Worm (Caenorhabditis elegans) whole organism, late embryonic: ENCODE results near the gene Y76B12C.4.

Experiments
- K02D7.2 ChIP-seq: sonication (generic microtip); optimal IDR thresholded peaks from 2 replicates; lab custom pipeline; 2017; ENCODE audit warnings: mild to moderate bottlenecking, missing genetic modification characterization, missing compliant biosample characterization
- K09A11.1 ChIP-seq: sonication (generic microtip); optimal IDR thresholded peaks from 2 replicates; lab custom pipeline; 2017; ENCODE audit warnings: antibody characterized with exemption, mild to moderate bottlenecking, missing genetic modification characterization, missing compliant biosample characterization; ENCODE audit not compliant: insufficient read depth
- ceh-14 ChIP-seq: sonication (generic microtip); optimal IDR thresholded peaks from 2 replicates; lab custom pipeline; 2016; ENCODE audit warnings: missing genotype, missing genetic modification characterization, missing compliant biosample characterization
- ceh-19 ChIP-seq: fragments of 200-800 bp; sonication (Bioruptor generic); optimal IDR thresholded peaks from 2 replicates; lab custom pipeline; 2018; ENCODE audit warnings: mild to moderate bottlenecking, missing genetic modification characterization, missing compliant biosample characterization
- ceh-2 ChIP-seq: sonication (generic microtip); optimal IDR thresholded peaks from 2 replicates; lab custom pipeline; 2016; ENCODE audit warnings: missing genotype, missing genetic modification characterization, missing compliant biosample characterization
- ceh-22 ChIP-seq: sonication (generic microtip); optimal IDR thresholded peaks from 2 replicates; lab custom pipeline; 2017; ENCODE audit warnings: missing biosample characterization, missing genetic modification characterization
- ceh-30 ChIP-seq: fragments of 150-350 bp; optimal IDR thresholded peaks from 2 replicates; lab custom pipeline; 2014; ENCODE audit warnings: missing biosample characterization, missing genetic modification characterization
- ceh-31 ChIP-seq: sonication (generic microtip); optimal IDR thresholded peaks from 2 replicates; lab custom pipeline; 2016; ENCODE audit warnings: missing genetic modification characterization, missing compliant biosample characterization
- ceh-34 ChIP-seq: sonication (generic microtip); optimal IDR thresholded peaks from 2 replicates; lab custom pipeline; 2016; ENCODE audit warnings: mild to moderate bottlenecking, missing genetic modification characterization, missing compliant biosample characterization
- ceh-48 ChIP-seq: sonication (generic microtip); optimal IDR thresholded peaks from 2 replicates; lab custom pipeline; 2016; ENCODE audit warnings: missing genetic modification characterization, inconsistent platforms, missing compliant biosample characterization
- ceh-9 ChIP-seq: sonication (generic microtip); optimal IDR thresholded peaks from 2 replicates; lab custom pipeline; 2016; ENCODE audit warnings: mild to moderate bottlenecking, missing genetic modification characterization, inconsistent platforms, missing compliant biosample characterization
- che-1 ChIP-seq: sonication (generic microtip); optimal IDR thresholded peaks from 2 replicates; lab custom pipeline; 2016; ENCODE audit warnings: mild to moderate bottlenecking, missing genetic modification characterization, missing compliant biosample characterization
- fax-1 ChIP-seq: sonication (generic microtip); optimal IDR thresholded peaks from 2 replicates; lab custom pipeline; 2016; ENCODE audit warnings: missing genotype, missing genetic modification characterization, missing compliant biosample characterization
- fkh-10 ChIP-seq: fragments of 150-350 bp; optimal IDR thresholded peaks from 2 replicates; lab custom pipeline; 2014; ENCODE audit warnings: missing biosample characterization, missing genetic modification reagents, missing genetic modification characterization
- gmeb-2 ChIP-seq: sonication (generic microtip); optimal IDR thresholded peaks from 2 replicates; lab custom pipeline; 2016; ENCODE audit warnings: missing genetic modification characterization, inconsistent platforms, missing compliant biosample characterization
- hlh-15 ChIP-seq: sonication (generic microtip); optimal IDR thresholded peaks from 2 replicates; lab custom pipeline; 2016; ENCODE audit warnings: missing genetic modification characterization, missing compliant biosample characterization
- hlh-8 ChIP-seq: sonication (generic microtip); optimal IDR thresholded peaks from 2 replicates; lab custom pipeline; 2016; ENCODE audit warnings: missing genotype, missing genetic modification characterization, missing compliant biosample characterization
- lim-6 ChIP-seq: sonication (generic microtip); optimal IDR thresholded peaks from 2 replicates; lab custom pipeline; 2016; ENCODE audit warnings: missing genetic modification characterization, missing compliant biosample characterization
- lin-11 ChIP-seq: fragments of 200-800 bp; sonication (Bioruptor generic); optimal IDR thresholded peaks from 2 replicates; lab custom pipeline; 2018; ENCODE audit warnings: mild to moderate bottlenecking, missing genetic modification characterization, missing compliant biosample characterization
- madf-2 ChIP-seq: sonication (generic microtip); optimal IDR thresholded peaks from 2 replicates; lab custom pipeline; 2017; ENCODE audit warnings: missing genetic modification characterization, missing compliant biosample characterization
- pag-3 ChIP-seq: sonication (generic microtip); optimal IDR thresholded peaks from 2 replicates; lab custom pipeline; 2016; ENCODE audit warnings: missing compliant biosample characterization, missing genetic modification characterization, borderline replicate concordance
- pha-4 ChIP-seq: fragments of 150-350 bp; optimal IDR thresholded peaks from 2 replicates; lab custom pipeline; 2018; ENCODE audit warnings: missing biosample characterization, missing genetic modification reagents, missing genetic modification characterization
- pros-1 ChIP-seq: fragments of 150-350 bp; optimal IDR thresholded peaks from 2 replicates; lab custom pipeline; 2014; ENCODE audit warnings: missing biosample characterization, missing genetic modification reagents, missing genetic modification characterization
- rnt-1 ChIP-seq: sonication (generic microtip); optimal IDR thresholded peaks from 2 replicates; lab custom pipeline; 2016; ENCODE audit warnings: missing genetic modification characterization, missing compliant biosample characterization
- sdc-2 ChIP-seq: sonication (generic microtip); optimal IDR thresholded peaks from 2 replicates; lab custom pipeline; 2016; ENCODE audit warnings: missing genotype, missing genetic modification characterization, missing compliant biosample characterization
- sox-4 ChIP-seq: sonication (generic microtip); optimal IDR thresholded peaks from 2 replicates; lab custom pipeline; 2017; ENCODE audit warnings: mild to moderate bottlenecking, missing genetic modification characterization, inconsistent platforms, missing compliant biosample characterization
- tbx-7 ChIP-seq: sonication (generic microtip); optimal IDR thresholded peaks from 2 replicates; lab custom pipeline; 2016; ENCODE audit warnings: missing genotype, missing genetic modification characterization, missing compliant biosample characterization
- unc-3 ChIP-seq, 2 experiments: fragments of 200-800 bp in 1 of 2; sonication (Bioruptor generic) in 1 of 2; sonication (generic microtip) in 1 of 2; conservative IDR thresholded peaks in 1 of 2; optimal IDR thresholded peaks in 1 of 2; 2 replicates each; pipeline versions ENCODE4 v1.3.6 to Lab custom; 2016 to 2022; ENCODE audit warnings: missing compliant biosample characterization in 2 of 2, missing genetic modification characterization in 2 of 2, missing genetic modification reagents in 1 of 2
- unc-86 ChIP-seq: sonication (generic microtip); optimal IDR thresholded peaks from 2 replicates; lab custom pipeline; 2016; ENCODE audit warnings: missing genetic modification characterization, missing compliant biosample characterization
- zip-5 ChIP-seq: sonication (generic microtip); optimal IDR thresholded peaks from 2 replicates; lab custom pipeline; 2016; ENCODE audit warnings: missing genetic modification characterization, missing compliant biosample characterization
- ztf-16 ChIP-seq: sonication (generic microtip); optimal IDR thresholded peaks from 2 replicates; lab custom pipeline; 2017; ENCODE audit warnings: missing genetic modification characterization, missing compliant biosample characterization

The Y76B12C.4 gene

DNA sequence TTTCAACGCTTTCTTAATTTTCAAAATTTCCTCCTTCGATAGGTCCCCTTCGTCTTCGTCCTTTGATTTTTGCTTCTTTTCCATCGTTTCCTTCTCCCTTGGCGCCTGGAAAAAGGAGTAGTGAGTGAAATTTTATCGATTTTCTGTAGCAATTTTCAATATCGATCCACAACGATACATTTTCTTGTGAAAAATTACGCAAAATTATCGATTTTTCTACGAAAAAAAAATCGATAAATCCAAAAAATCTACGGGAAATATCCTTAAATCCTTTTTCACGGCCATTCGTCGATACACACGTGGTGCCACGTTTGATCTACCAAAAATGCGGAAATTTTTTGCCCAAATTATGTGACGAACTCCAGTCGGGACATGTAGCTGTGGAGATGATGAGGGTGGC lies 1.1 kb downstream of the Y76B12C.4 start:
- TF ChIP-seq madf-2 (tag; lab: Kevin White, UChicago) (no peak), unc-86 (tag; lab: Kevin White, UChicago) (no peak), lim-6 (no peak), hlh-8 (tag; lab: Kevin White, UChicago) (no peak)

DNA sequence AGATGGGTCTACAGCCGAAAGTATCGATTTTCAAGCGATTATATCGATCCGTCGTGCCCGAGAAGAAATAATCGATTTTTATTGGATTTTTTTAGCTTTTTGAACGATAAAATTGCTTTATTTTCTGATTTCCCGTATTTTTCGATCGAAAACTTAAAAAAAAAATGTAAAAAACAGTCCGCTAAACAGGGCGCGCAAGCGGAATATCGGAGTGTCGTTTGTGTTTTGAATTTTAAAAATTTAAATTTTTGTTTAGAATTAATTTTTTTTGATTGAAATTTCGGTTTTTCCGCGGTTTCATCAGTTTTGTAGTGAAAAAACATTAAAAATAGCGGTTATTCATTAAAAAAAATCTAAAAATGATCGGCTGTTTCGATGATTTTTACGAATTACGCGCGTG lies 2.0 kb downstream of the Y76B12C.4 start:
- no peak for TF ChIP-seq lin-11 (tag; lab: Kevin White, UChicago)
- TF ChIP-seq, all 69 proteins: peak for 0

DNA sequence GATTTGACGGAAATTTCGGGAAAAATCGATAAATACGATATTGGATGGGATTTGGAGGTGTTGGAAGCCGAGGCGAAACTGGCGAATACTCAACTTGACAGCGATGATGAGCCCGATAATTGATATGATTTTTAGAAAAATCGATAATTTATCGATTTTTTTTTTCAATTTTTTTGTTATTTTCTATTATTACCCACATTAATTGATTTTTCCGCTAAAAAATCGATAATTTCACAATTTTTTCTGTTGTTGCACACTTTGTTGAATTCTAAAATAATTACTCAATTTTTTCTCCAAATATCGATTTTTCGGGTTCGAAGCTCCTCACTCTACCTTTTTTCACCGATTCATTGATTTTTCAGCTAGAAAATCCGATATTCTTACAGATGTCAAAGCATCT lies 2.8 kb downstream of the Y76B12C.4 start, which contains the start of gene Y48A5A.3:
Gene Y48A5A.3 (plus strand): TSS at position 385 of the 400 bp plus-strand sequence.
- no peak for TF ChIP-seq pha-4 (tag; lab: Kevin White, UChicago)
- TF ChIP-seq fax-1 (tag; lab: Kevin White, UChicago), result no peak
- TF ChIP-seq ceh-48 (tag; lab: Kevin White, UChicago), result peak; percentile 20
- TF ChIP-seq, all 69 proteins: peak for 1

DNA sequence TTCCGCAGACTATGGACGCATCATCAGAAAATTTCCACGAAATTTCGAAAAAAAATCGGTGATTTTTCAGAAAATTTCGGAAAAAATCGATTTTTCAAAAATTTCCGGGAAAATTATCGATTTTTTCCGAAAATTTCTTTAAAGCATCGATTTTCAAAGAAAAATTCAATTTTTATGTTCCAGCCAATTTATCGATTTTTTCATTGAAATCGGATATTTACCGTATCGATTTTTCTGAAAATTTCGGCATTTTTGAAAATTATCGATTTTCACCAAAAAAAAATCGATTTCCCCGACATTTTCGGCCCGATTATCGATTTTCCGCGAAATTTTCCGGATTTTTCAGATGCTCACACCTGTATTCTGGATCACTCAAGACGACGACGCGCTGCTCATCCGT lies 7.0 kb downstream of the Y76B12C.4 start, which contains the start of gene Y48A5A.1:
Gene Y48A5A.1 (plus strand): TSS at position 347 of the 400 bp plus-strand sequence.
- peak; percentile 27 for TF ChIP-seq ceh-48 (tag; lab: Kevin White, UChicago)
- no peak for TF ChIP-seq ceh-31
- no peak for TF ChIP-seq ceh-9 (tag; lab: Kevin White, UChicago)

DNA sequence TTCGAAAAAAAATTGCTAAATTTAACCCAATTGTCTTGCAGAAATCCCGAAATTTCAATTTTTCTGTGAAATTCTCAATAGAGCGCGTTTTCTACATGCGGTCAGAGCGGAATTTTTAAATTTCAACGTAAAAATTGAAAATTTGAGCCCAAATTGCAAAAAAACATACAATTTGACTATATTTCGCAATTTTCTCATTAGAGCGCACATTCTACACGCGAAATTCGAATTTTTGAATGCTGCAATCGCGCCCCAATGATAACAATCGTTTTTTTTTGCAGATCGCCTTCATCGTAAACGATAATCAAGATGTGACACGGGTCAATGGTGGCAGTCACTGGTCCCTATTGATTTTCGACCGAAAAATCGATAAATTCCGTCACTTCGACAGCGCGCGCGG lies 8.1 kb downstream of the Y76B12C.4 start:
- TF ChIP-seq lim-6 (no peak), hlh-15 (no peak), che-1 (tag; lab: Kevin White, UChicago) (no peak), sox-4 (tag; lab: Kevin White, UChicago) (no peak), pros-1 (no peak), unc-3 (GFP tag; conservative IDR thresholded peaks at IDR 0.05; lab: Robert Waterston, UW) (no peak), unc-3 (tag; optimal IDR thresholded peaks at IDR 0.05; lab: Kevin White, UChicago) (no peak), gmeb-2 (tag; lab: Kevin White, UChicago) (no peak), ceh-22 (tag; lab: Kevin White, UChicago) (no peak), ztf-16 (tag; lab: Kevin White, UChicago) (no peak)

DNA sequence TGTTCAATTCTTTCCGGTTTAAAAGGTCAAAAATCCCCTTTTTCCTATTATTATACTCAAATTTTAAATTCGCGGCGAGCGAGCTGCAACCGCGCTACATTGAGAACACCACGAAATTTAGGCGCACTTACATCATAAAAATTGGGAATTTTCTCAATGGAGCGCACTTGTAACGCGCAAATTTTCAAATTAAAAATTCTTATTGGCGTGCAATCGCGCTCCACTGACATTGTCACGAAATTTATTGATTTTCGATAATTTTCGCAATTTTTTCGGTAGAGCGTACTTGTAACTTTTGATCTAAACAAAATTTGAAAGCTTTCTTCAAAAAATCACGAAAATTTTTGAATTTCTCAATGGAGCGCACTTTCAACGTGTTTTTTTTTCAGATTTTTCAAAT lies 8.9 kb downstream of the Y76B12C.4 start, which contains the start of gene ulp-3:
Gene ulp-3 (plus strand): TSS at position 388 of the 400 bp plus-strand sequence.
- no peak for TF ChIP-seq K09A11.1
- no peak for TF ChIP-seq ceh-14
- TF ChIP-seq ceh-34 (tag; lab: Kevin White, UChicago), result no peak
- TF ChIP-seq pag-3 (tag; lab: Kevin White, UChicago), result no peak
- TF ChIP-seq unc-86 (tag; lab: Kevin White, UChicago), result no peak
- TF ChIP-seq K02D7.2, result no peak
- TF ChIP-seq ceh-2, result no peak
- TF ChIP-seq ceh-30, result no peak
- TF ChIP-seq ceh-22 (tag; lab: Kevin White, UChicago), result no peak
- no peak for TF ChIP-seq pha-4 (tag; lab: Kevin White, UChicago)
- TF ChIP-seq tbx-7, result no peak
- TF ChIP-seq hlh-15, result no peak
- TF ChIP-seq ceh-19 (GFP tag; lab: Kevin White, UChicago), result no peak

DNA sequence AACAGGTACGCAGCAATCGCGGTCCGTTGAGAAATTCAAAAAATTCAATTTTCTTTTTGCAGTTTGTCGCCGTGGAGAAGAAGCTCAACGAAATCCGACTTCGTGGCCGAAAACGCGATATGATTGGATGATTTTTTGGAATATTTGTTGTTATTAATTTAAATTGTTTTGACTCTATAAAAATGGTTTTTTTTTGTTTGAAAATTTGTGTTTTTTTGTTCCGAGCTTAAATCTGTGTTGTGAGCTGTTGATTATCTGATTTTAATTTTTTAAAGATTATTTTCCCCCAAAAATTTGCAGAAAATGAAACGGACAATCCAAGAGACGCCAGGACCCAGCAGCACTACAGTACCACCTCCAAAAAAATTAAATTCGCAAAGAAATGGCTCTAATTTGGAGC lies 12.6 kb downstream of the Y76B12C.4 start, which contains the start of gene tdpo-1:
Gene tdpo-1 (plus strand): TSS at position 301 of the 400 bp plus-strand sequence.
- TF ChIP-seq ceh-30 (no peak), rnt-1 (tag; lab: Kevin White, UChicago) (no peak)

DNA sequence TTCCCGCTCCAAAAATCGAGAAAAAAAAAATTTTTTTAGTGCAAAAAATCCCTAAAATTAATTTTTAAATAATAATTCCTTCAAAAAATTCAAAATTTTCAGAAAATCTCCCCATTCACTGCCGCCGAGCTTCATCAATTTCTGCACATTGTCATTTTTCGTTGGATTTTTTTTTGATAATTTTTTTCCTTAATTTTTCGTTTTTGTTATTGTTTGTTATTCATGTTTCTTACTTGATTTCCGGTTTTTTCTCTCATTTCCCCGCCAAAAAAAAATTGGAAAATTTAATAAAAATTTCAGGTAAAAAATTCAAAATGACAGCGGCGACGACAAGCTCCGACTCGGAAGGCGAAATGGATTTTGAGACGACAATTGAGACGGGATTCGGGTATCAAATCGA lies 15.8 kb downstream of the Y76B12C.4 start, which contains the start of gene F52C12.6:
Gene F52C12.6 (plus strand): TSS at position 301 of the 400 bp plus-strand sequence.
- TF ChIP-seq fkh-10 (GFP tag; lab: Kevin White, UChicago) (no peak), sdc-2 (no peak), zip-5 (tag; lab: Kevin White, UChicago) (no peak)
